Worm (Caenorhabditis elegans) whole organism, L2 larva: ENCODE results near the gene F44G4.6.

ENCODE experiments used
- F13H6.1 ChIP-seq: sonication (generic microtip); optimal IDR thresholded peaks from 2 replicates; lab custom pipeline; 2016; ENCODE audit warnings: missing genetic modification characterization, missing compliant biosample characterization
- R02D3.7 ChIP-seq: fragments of 150-350 bp; optimal IDR thresholded peaks from 2 replicates; lab custom pipeline; 2014; ENCODE audit warnings: missing biosample characterization, missing genetic modification characterization
- Y55F3AM.14 ChIP-seq: fragments of 200-800 bp; sonication (Bioruptor generic); optimal IDR thresholded peaks from 2 replicates; lab custom pipeline; 2018; ENCODE audit warnings: mild to moderate bottlenecking, missing genetic modification characterization, missing compliant biosample characterization
- ZK546.5 ChIP-seq: sonication (generic microtip); optimal IDR thresholded peaks from 2 replicates; lab custom pipeline; 2017; ENCODE audit warnings: missing biosample characterization, missing genetic modification characterization
- alr-1 ChIP-seq: fragments of 150-350 bp; optimal IDR thresholded peaks from 2 replicates; lab custom pipeline; 2014; ENCODE audit warnings: missing biosample characterization, missing genetic modification characterization
- ama-1 ChIP-seq: fragments of 150-350 bp; optimal IDR thresholded peaks from 2 replicates; lab custom pipeline; 2018; ENCODE audit warnings: inconsistent platforms
- blmp-1 ChIP-seq: sonication (generic microtip); optimal IDR thresholded peaks from 2 replicates; lab custom pipeline; 2017; ENCODE audit warnings: missing genetic modification characterization, mild to moderate bottlenecking, missing compliant biosample characterization, antibody characterized with exemption, moderate library complexity; ENCODE audit not compliant: insufficient read depth
- ceh-16 ChIP-seq: fragments of 150-350 bp; optimal IDR thresholded peaks from 2 replicates; lab custom pipeline; 2014; ENCODE audit warnings: missing biosample characterization, missing genetic modification characterization
- ceh-82 ChIP-seq: fragments of 150-350 bp; optimal IDR thresholded peaks from 2 replicates; lab custom pipeline; 2014; ENCODE audit warnings: missing biosample characterization, missing genetic modification characterization
- crh-2 ChIP-seq: sonication (generic microtip); optimal IDR thresholded peaks from 2 replicates; lab custom pipeline; 2017; ENCODE audit warnings: missing biosample characterization, missing genetic modification characterization
- dmd-4 ChIP-seq: sonication (generic microtip); optimal IDR thresholded peaks from 2 replicates; lab custom pipeline; 2017; ENCODE audit warnings: missing biosample characterization, missing genetic modification characterization
- egl-27 ChIP-seq: sonication (generic microtip); optimal IDR thresholded peaks from 3 replicates; lab custom pipeline; 2017; ENCODE audit warnings: missing biosample characterization, missing genetic modification reagents, missing genetic modification characterization
- elt-1 ChIP-seq: fragments of 150-350 bp; optimal IDR thresholded peaks from 2 replicates; lab custom pipeline; 2014; ENCODE audit warnings: missing biosample characterization, missing genetic modification characterization
- elt-3 ChIP-seq: sonication (generic microtip); optimal IDR thresholded peaks from 2 replicates; lab custom pipeline; 2017; ENCODE audit warnings: missing biosample characterization, missing genetic modification characterization
- fos-1 ChIP-seq: fragments of 150-350 bp; optimal IDR thresholded peaks from 2 replicates; lab custom pipeline; 2014; ENCODE audit warnings: missing biosample characterization, missing genetic modification characterization
- gmeb-1 ChIP-seq: fragments of 150-350 bp; optimal IDR thresholded peaks from 2 replicates; lab custom pipeline; 2014; ENCODE audit warnings: missing biosample characterization, missing genetic modification characterization
- lin-11 ChIP-seq: fragments of 150-350 bp; sonication (generic microtip); optimal IDR thresholded peaks from 2 replicates; lab custom pipeline; 2014; ENCODE audit warnings: missing biosample characterization, missing genetic modification characterization, inconsistent platforms, mixed read lengths
- lin-39 ChIP-seq: fragments of 150-350 bp; optimal IDR thresholded peaks from 2 replicates; lab custom pipeline; 2014; ENCODE audit warnings: missing biosample characterization, missing genetic modification reagents, missing genetic modification characterization
- lsy-2 ChIP-seq, 2 experiments: fragments of 150-350 bp in 1 of 2; sonication (generic microtip) in 1 of 2; optimal IDR thresholded peaks; 2 replicates each; lab custom pipeline; 2014 to 2017; ENCODE audit warnings: missing biosample characterization in 2 of 2, missing genetic modification characterization in 2 of 2
- mab-5 ChIP-seq: fragments of 150-350 bp; optimal IDR thresholded peaks from 2 replicates; lab custom pipeline; 2014; ENCODE audit warnings: missing biosample characterization, missing genetic modification characterization
- mbf-1 ChIP-seq: sonication (generic microtip); optimal IDR thresholded peaks from 2 replicates; lab custom pipeline; 2017; ENCODE audit warnings: missing biosample characterization, missing genetic modification characterization
- nhr-11 ChIP-seq: fragments of 150-350 bp; optimal IDR thresholded peaks from 2 replicates; lab custom pipeline; 2014; ENCODE audit warnings: missing biosample characterization, missing genetic modification characterization
- nhr-12 ChIP-seq: fragments of 150-350 bp; optimal IDR thresholded peaks from 2 replicates; lab custom pipeline; 2014; ENCODE audit warnings: missing biosample characterization, missing genetic modification characterization
- nhr-129 ChIP-seq: fragments of 150-350 bp; optimal IDR thresholded peaks from 2 replicates; lab custom pipeline; 2014; ENCODE audit warnings: missing biosample characterization, missing genetic modification characterization
- nhr-21 ChIP-seq: fragments of 150-350 bp; optimal IDR thresholded peaks from 2 replicates; lab custom pipeline; 2014; ENCODE audit warnings: missing biosample characterization, missing genetic modification characterization
- nhr-23 ChIP-seq: fragments of 150-350 bp; optimal IDR thresholded peaks from 2 replicates; lab custom pipeline; 2014; ENCODE audit warnings: missing biosample characterization, missing genetic modification reagents, missing genetic modification characterization
- nhr-237 ChIP-seq: fragments of 150-350 bp; optimal IDR thresholded peaks from 2 replicates; lab custom pipeline; 2014; ENCODE audit warnings: missing biosample characterization, missing genetic modification characterization
- nhr-25 ChIP-seq: fragments of 150-350 bp; sonication (generic microtip); optimal IDR thresholded peaks from 3 replicates; lab custom pipeline; 2014; ENCODE audit warnings: missing biosample characterization, missing genetic modification characterization
- nhr-6 ChIP-seq: fragments of 150-350 bp; optimal IDR thresholded peaks from 2 replicates; lab custom pipeline; 2014; ENCODE audit warnings: missing biosample characterization, missing genetic modification characterization
- peb-1 ChIP-seq: fragments of 150-350 bp; optimal IDR thresholded peaks from 2 replicates; lab custom pipeline; 2014; ENCODE audit warnings: missing biosample characterization, missing genetic modification characterization
- unc-39 ChIP-seq: fragments of 150-350 bp; optimal IDR thresholded peaks from 2 replicates; lab custom pipeline; 2014; ENCODE audit warnings: missing biosample characterization, missing genetic modification characterization
- unc-55 ChIP-seq: fragments of 150-350 bp; sonication (generic microtip); optimal IDR thresholded peaks from 3 replicates; lab custom pipeline; 2014; ENCODE audit warnings: missing biosample characterization, missing genetic modification reagents, missing genetic modification characterization
- unc-62 ChIP-seq: fragments of 150-350 bp; optimal IDR thresholded peaks from 2 replicates; lab custom pipeline; 2014; ENCODE audit warnings: missing biosample characterization, missing genetic modification reagents, missing genetic modification characterization
- ztf-1 ChIP-seq: fragments of 200-800 bp; sonication (Bioruptor generic); conservative IDR thresholded peaks from 2 replicates; pipeline ENCODE4 v1.3.6; 2022; ENCODE audit warnings: missing genetic modification characterization, missing compliant biosample characterization
- ztf-11 ChIP-seq: sonication (generic microtip); optimal IDR thresholded peaks from 2 replicates; lab custom pipeline; 2017; ENCODE audit warnings: missing biosample characterization, missing genetic modification characterization
- ztf-4 ChIP-seq: fragments of 150-350 bp; optimal IDR thresholded peaks from 2 replicates; lab custom pipeline; 2014; ENCODE audit warnings: missing biosample characterization, missing genetic modification characterization

The F44G4.6 gene

DNA sequence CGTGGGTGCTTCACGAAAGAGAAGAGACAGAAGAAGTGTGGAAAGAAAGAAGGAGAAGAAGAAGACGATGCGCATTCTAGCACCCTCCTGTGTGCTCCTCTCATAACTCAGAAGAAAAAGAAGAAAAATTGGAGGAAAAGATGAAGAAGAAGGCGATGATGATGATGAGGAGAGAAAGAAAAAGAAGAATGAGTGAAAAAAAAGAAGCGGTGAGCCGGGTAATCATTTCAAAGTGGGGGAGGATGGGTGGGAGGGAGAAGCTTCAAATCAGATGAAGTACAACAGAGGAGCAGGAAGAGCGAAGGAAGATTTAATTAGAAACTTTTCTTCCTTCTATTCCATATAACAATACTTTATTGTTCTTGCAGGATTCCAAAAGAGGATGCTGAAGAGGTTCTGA lies 9.1 kb upstream of the F44G4.6 start:
- no peak for TF ChIP-seq R02D3.7 (tag; lab: Kevin White, UChicago)
- TF ChIP-seq egl-27 (tag; lab: Kevin White, UChicago) = no peak
- TF ChIP-seq unc-55 (GFP tag; lab: Kevin White, UChicago) = peak; percentile 71
- no peak for TF ChIP-seq gmeb-1 (tag; lab: Kevin White, UChicago)
- TF ChIP-seq mbf-1 (tag; lab: Kevin White, UChicago) = no peak
- no peak for TF ChIP-seq alr-1 (tag; lab: Kevin White, UChicago)
- no peak for TF ChIP-seq elt-1 (tag; lab: Kevin White, UChicago)
- peak; percentile 23 for TF ChIP-seq nhr-129 (tag; lab: Kevin White, UChicago)
- TF ChIP-seq, all 48 proteins: peak for 2

DNA sequence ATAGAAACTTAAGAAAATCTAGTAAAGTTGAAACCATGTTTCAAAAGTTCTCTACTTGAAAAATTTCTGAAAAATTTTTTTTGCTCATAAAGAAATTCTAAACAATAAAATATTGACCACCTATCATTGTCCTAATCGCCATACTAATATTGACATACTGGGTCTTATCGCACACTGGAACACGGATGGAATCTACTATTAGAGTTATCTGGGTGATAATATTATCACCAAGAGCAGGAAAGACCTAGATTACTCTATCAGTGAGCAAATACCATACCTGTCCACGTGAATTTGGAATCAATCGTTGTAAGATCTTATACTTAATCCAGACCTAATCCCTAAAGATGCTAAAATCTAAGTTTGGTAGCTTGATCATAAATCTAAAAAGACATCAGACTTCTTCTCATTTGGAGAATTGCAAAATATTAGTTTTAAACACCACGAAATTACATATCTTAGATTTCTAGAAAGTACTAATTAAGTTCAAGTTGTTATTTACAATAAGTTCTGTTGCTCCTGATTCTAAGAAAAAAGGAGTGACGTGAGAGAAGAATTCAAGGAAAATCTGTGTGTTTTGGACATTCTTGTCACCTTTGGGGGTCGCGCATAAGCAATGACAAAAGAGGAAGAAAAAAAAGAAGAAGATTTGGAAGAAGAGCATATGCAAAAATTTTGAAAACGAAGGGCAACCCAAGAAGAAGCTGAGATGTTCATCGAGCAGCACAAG lies 8.5 kb upstream of the F44G4.6 start:
- TF ChIP-seq Y55F3AM.14 (GFP tag; lab: Kevin White, UChicago) (peak; percentile 4), blmp-1 (tag; lab: Kevin White, UChicago) (no peak), nhr-21 (tag; lab: Kevin White, UChicago) (peak; percentile 41), lsy-2 (tag; optimal IDR thresholded peaks at IDR 0.05; lab: Kevin White, UChicago) (peak in 1 of 2 experiments; percentile 12)
- TF ChIP-seq, all 48 proteins: peak for 3

DNA sequence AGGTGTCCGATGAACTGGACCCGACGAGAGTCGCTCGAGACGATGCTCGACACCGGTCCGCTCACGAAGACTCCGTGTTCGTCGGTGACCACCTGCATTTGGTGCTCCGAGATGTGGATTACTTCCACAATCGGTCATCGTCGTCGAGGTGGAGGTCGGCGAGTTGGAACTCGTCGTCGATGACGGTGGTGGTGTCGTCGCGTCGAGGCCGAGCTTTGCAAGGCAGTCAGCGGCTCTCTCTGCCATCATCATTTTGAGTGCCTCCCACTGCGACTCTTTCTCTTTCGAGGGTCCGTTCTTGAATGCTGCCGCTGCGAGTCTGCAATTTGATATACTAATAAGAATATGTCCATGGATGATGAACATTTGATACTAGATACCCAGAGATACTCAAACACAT lies 6.1 kb upstream of the F44G4.6 start:
- TF ChIP-seq crh-2 (tag; lab: Kevin White, UChicago) (no peak), unc-39 (tag; lab: Kevin White, UChicago) (no peak), R02D3.7 (tag; lab: Kevin White, UChicago) (no peak), ztf-4 (tag; lab: Kevin White, UChicago) (no peak), nhr-237 (tag; lab: Kevin White, UChicago) (no peak), ZK546.5 (tag; lab: Kevin White, UChicago) (no peak), fos-1 (tag; lab: Kevin White, UChicago) (no peak), nhr-12 (tag; lab: Kevin White, UChicago) (no peak), nhr-129 (tag; lab: Kevin White, UChicago) (no peak), ztf-11 (tag; lab: Kevin White, UChicago) (no peak), nhr-25 (no peak), nhr-6 (tag; lab: Kevin White, UChicago) (no peak), elt-3 (no peak)

DNA sequence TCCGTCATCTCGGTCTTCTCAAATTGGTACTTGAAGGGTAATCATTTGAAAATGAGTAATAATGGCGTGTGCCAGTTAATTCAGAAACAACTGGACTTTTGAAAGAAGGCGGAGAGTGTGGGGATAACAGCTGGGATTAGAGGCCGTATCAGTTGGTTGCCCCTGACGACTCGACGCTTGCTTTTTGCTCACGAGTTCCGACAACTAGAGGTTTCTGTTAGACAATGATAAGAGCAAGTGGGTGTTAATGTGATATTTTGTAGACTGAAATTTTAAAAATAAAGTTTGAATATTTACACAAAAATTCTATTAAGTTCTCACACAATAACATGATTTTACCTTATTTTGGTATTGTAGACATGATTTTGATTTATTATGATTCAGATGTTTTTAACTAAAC lies 3.5 kb upstream of the F44G4.6 start, which contains the start of gene F44G4.7:
TSS of gene F44G4.7 (minus strand) at position 101 of the 400 bp plus-strand sequence.
- TF ChIP-seq elt-1 (tag; lab: Kevin White, UChicago) = no peak
- TF ChIP-seq ama-1 (lab: Kevin White, UChicago) = no peak
- TF ChIP-seq ztf-1 (GFP tag; lab: Robert Waterston, UW) = no peak
- no peak for TF ChIP-seq nhr-237 (tag; lab: Kevin White, UChicago)
- TF ChIP-seq mbf-1 (tag; lab: Kevin White, UChicago) = no peak
- no peak for TF ChIP-seq mab-5 (tag; lab: Kevin White, UChicago)
- no peak for TF ChIP-seq ceh-16 (tag; lab: Kevin White, UChicago)
- no peak for TF ChIP-seq ceh-82
- TF ChIP-seq gmeb-1 (tag; lab: Kevin White, UChicago) = no peak
- TF ChIP-seq lin-39 (tag; lab: Kevin White, UChicago) = no peak
- no peak for TF ChIP-seq dmd-4 (tag; lab: Kevin White, UChicago)
- TF ChIP-seq F13H6.1 (tag; lab: Kevin White, UChicago) = no peak
- no peak for TF ChIP-seq blmp-1 (tag; lab: Kevin White, UChicago)
- TF ChIP-seq unc-39 (tag; lab: Kevin White, UChicago) = no peak
- TF ChIP-seq unc-62 = no peak
- no peak for TF ChIP-seq nhr-23 (tag; lab: Kevin White, UChicago)
- no peak for TF ChIP-seq peb-1 (tag; lab: Kevin White, UChicago)
- no peak for TF ChIP-seq nhr-11 (tag; lab: Kevin White, UChicago)
- no peak for TF ChIP-seq lin-11 (tag; lab: Kevin White, UChicago)
